Fruit fly (Drosophila melanogaster) whole organism, embryonic: Measurements from ENCODE around the gene CG8289.

Experiments used
- Atf-2 ChIP-seq: fragments of 200-800 bp; sonication (Bioruptor generic); optimal IDR thresholded peaks from 2 replicates; lab custom pipeline; 2016; ENCODE audit warnings: missing biosample characterization, missing genetic modification characterization
- B-H1 ChIP-seq: fragments of 200-800 bp; sonication (Bioruptor generic); IDR thresholded peaks from 3 replicates; pipeline ENCODE4 v1.3.6; 2022; ENCODE audit warnings: missing biosample characterization, missing genetic modification characterization
- CG10267 ChIP-seq: fragments of 200-800 bp; sonication (Bioruptor generic); optimal IDR thresholded peaks from 2 replicates; lab custom pipeline; 2018; ENCODE audit warnings: missing biosample characterization, mild to moderate bottlenecking, missing genetic modification characterization, moderate library complexity
- CG11085 ChIP-seq: fragments of 200-800 bp; sonication (Bioruptor generic); IDR thresholded peaks from 2 replicates; pipeline ENCODE4 v1.3.6; 2022; ENCODE audit warnings: missing biosample characterization, missing genetic modification characterization
- CG14050 ChIP-seq: fragments of 200-800 bp; sonication (Bioruptor generic); IDR thresholded peaks from 3 replicates; pipeline ENCODE4 v1.3.6; 2022; ENCODE audit warnings: missing biosample characterization, missing genetic modification characterization
- CG15073 ChIP-seq: fragments of 200-800 bp; sonication (Bioruptor generic); optimal IDR thresholded peaks from 2 replicates; lab custom pipeline; 2016; ENCODE audit warnings: missing biosample characterization, missing genetic modification characterization
- CG1603 ChIP-seq: fragments of 200-800 bp; sonication (Bioruptor generic); optimal IDR thresholded peaks from 2 replicates; lab custom pipeline; 2019; ENCODE audit warnings: missing biosample characterization, mild to moderate bottlenecking, missing genetic modification characterization, moderate library complexity
- CG17186 ChIP-seq: fragments of 200-800 bp; sonication (Bioruptor generic); optimal IDR thresholded peaks from 3 replicates; lab custom pipeline; 2017; ENCODE audit warnings: missing biosample characterization, missing genetic modification reagents, missing genetic modification characterization
- CG17829 ChIP-seq: fragments of 200-800 bp; optimal IDR thresholded peaks from 2 replicates; lab custom pipeline; 2019; ENCODE audit warnings: missing biosample characterization, mild to moderate bottlenecking, missing genetic modification characterization, moderate library complexity
- CG18262 ChIP-seq: fragments of 200-800 bp; optimal IDR thresholded peaks from 3 replicates; lab custom pipeline; 2019; ENCODE audit warnings: missing biosample characterization, mild to moderate bottlenecking, missing genetic modification characterization, moderate library complexity
- CG3281 ChIP-seq: fragments of 200-800 bp; sonication (Bioruptor generic); optimal IDR thresholded peaks from 3 replicates; lab custom pipeline; 2017; ENCODE audit warnings: missing biosample characterization, mild to moderate bottlenecking, missing genetic modification characterization
- CG34422 ChIP-seq: fragments of 200-800 bp; sonication (Bioruptor generic); IDR thresholded peaks from 3 replicates; pipeline ENCODE4 v1.3.6; 2022; ENCODE audit warnings: missing biosample characterization, missing genetic modification characterization
- CG43689 ChIP-seq: fragments of 200-800 bp; sonication (Bioruptor generic); IDR thresholded peaks from 2 replicates; pipeline ENCODE4 v1.3.6; 2022; ENCODE audit warnings: missing biosample characterization, missing genetic modification characterization
- CG4617 ChIP-seq: fragments of 200-800 bp; sonication (Bioruptor generic); optimal IDR thresholded peaks from 3 replicates; lab custom pipeline; 2016; ENCODE audit warnings: missing biosample characterization, missing genetic modification characterization, borderline replicate concordance
- CG5245 ChIP-seq: fragments of 200-800 bp; sonication (Bioruptor generic); optimal IDR thresholded peaks from 3 replicates; lab custom pipeline; 2016; ENCODE audit warnings: missing biosample characterization, missing genetic modification characterization
- CG8290 ChIP-seq, 3 experiments: fragments of 200-800 bp; sonication (Bioruptor generic); optimal IDR thresholded peaks; 2 replicates each; lab custom pipeline; 2016 to 2019; ENCODE audit warnings: missing biosample characterization in 3 of 3, missing genetic modification characterization in 3 of 3, mild to moderate bottlenecking in 2 of 3, moderate library complexity in 1 of 3
- CG8478 ChIP-seq: fragments of >200 bp; optimal IDR thresholded peaks from 2 replicates; lab custom pipeline; 2018
- CrebB ChIP-seq: fragments of 200-800 bp; sonication (Bioruptor generic); optimal IDR thresholded peaks from 3 replicates; lab custom pipeline; 2018; ENCODE audit warnings: missing biosample characterization, mild to moderate bottlenecking, missing genetic modification characterization
- Dbx ChIP-seq: fragments of 200-800 bp; sonication (Bioruptor generic); IDR thresholded peaks from 3 replicates; pipeline ENCODE4 v1.3.6; 2022; ENCODE audit warnings: missing biosample characterization, missing genetic modification characterization
- Dip2 ChIP-seq: fragments of 200-800 bp; sonication (Bioruptor generic); IDR thresholded peaks from 2 replicates; pipeline ENCODE4 v1.3.6; 2022; ENCODE audit warnings: missing biosample characterization, missing genetic modification characterization
- Ets65A ChIP-seq: fragments of 200-800 bp; sonication (Bioruptor generic); peaks from one replicate; lab custom pipeline; 2016; ENCODE audit warnings: missing biosample characterization, missing genetic modification characterization
- HHEX ChIP-seq: fragments of 200-800 bp; sonication (Bioruptor generic); optimal IDR thresholded peaks from 3 replicates; lab custom pipeline; 2017; ENCODE audit warnings: missing biosample characterization, mild to moderate bottlenecking, missing genetic modification characterization, missing genetic modification reagents
- HLH4C ChIP-seq: fragments of 200-800 bp; sonication (Bioruptor generic); IDR thresholded peaks from 3 replicates; pipeline ENCODE4 v1.3.6; 2022; ENCODE audit warnings: missing biosample characterization, missing genetic modification characterization; ENCODE audit not compliant: partially characterized antibody
- Max ChIP-seq: fragments of 200-800 bp; sonication (Bioruptor generic); optimal IDR thresholded peaks from 2 replicates; lab custom pipeline; 2016; ENCODE audit warnings: missing biosample characterization, mild to moderate bottlenecking, missing genetic modification characterization
- Neu2 ChIP-seq: fragments of 200-800 bp; sonication (Bioruptor generic); optimal IDR thresholded peaks from 3 replicates; lab custom pipeline; 2016; ENCODE audit warnings: missing biosample characterization, missing genetic modification characterization, borderline replicate concordance
- Opbp ChIP-seq: fragments of 200-800 bp; sonication (Bioruptor generic); IDR thresholded peaks from 3 replicates; pipeline ENCODE4 v1.3.6; 2022; ENCODE audit warnings: missing biosample characterization, missing genetic modification characterization; ENCODE audit not compliant: partially characterized antibody
- Ptx1 ChIP-seq: fragments of 200-800 bp; sonication (Bioruptor generic); IDR thresholded peaks from 2 replicates; pipeline ENCODE4 v1.3.6; 2022; ENCODE audit warnings: missing biosample characterization, missing genetic modification characterization
- Rfx ChIP-seq: fragments of 200-800 bp; sonication (Bioruptor generic); IDR thresholded peaks from 2 replicates; pipeline ENCODE4 v1.3.6; 2022; ENCODE audit warnings: missing biosample characterization, missing genetic modification characterization
- Scr ChIP-seq: fragments of 200-800 bp; sonication (Bioruptor generic); IDR thresholded peaks from 2 replicates; pipeline ENCODE4 v1.3.6; 2022; ENCODE audit warnings: missing biosample characterization, missing genetic modification characterization; ENCODE audit not compliant: partially characterized antibody
- ab ChIP-seq: fragments of 200-800 bp; sonication (Bioruptor generic); optimal IDR thresholded peaks from 2 replicates; lab custom pipeline; 2016; ENCODE audit warnings: missing biosample characterization, missing genetic modification characterization
- chinmo ChIP-seq: fragments of 200-800 bp; sonication (Bioruptor generic); IDR thresholded peaks from 4 replicates; pipeline ENCODE4 v1.3.6; 2022; ENCODE audit warnings: missing biosample characterization, missing genetic modification characterization; ENCODE audit not compliant: partially characterized antibody
- crp ChIP-seq, 2 experiments: fragments of 200-800 bp; sonication (Bioruptor generic); optimal IDR thresholded peaks; 2 replicates in 1 of 2; 3 replicates in 1 of 2; lab custom pipeline; 2017; ENCODE audit warnings: missing biosample characterization in 2 of 2, missing genetic modification characterization in 2 of 2, mild to moderate bottlenecking in 1 of 2, moderate library complexity in 1 of 2
- da ChIP-seq: fragments of 200-800 bp; sonication (Bioruptor generic); optimal IDR thresholded peaks from 2 replicates; lab custom pipeline; 2016; ENCODE audit warnings: missing biosample characterization, missing genetic modification characterization
- dmrt11E ChIP-seq: fragments of 200-800 bp; sonication (Bioruptor generic); optimal IDR thresholded peaks from 3 replicates; lab custom pipeline; 2018; ENCODE audit warnings: missing biosample characterization, mild to moderate bottlenecking, missing genetic modification characterization, moderate library complexity
- eyg ChIP-seq: fragments of 200-800 bp; sonication (Bioruptor generic); optimal IDR thresholded peaks from 3 replicates; lab custom pipeline; 2016; ENCODE audit warnings: missing biosample characterization, missing genetic modification characterization
- grn ChIP-seq: fragments of 200-800 bp; sonication (Bioruptor generic); optimal IDR thresholded peaks from 3 replicates; lab custom pipeline; 2017; ENCODE audit warnings: missing biosample characterization, missing genetic modification characterization
- hb ChIP-seq: fragments of 200-800 bp; sonication (Bioruptor generic); IDR thresholded peaks from 3 replicates; pipeline ENCODE4 v1.3.6; 2022; ENCODE audit warnings: missing biosample characterization, missing genetic modification characterization; ENCODE audit not compliant: partially characterized antibody
- jumu ChIP-seq: fragments of 200-800 bp; sonication (Bioruptor generic); optimal IDR thresholded peaks from 3 replicates; lab custom pipeline; 2016; ENCODE audit warnings: missing biosample characterization, missing genetic modification characterization
- lab ChIP-seq: fragments of 200-800 bp; sonication (Bioruptor generic); optimal IDR thresholded peaks from 3 replicates; lab custom pipeline; 2017; ENCODE audit warnings: missing biosample characterization, missing genetic modification characterization, mild to moderate bottlenecking, moderate library complexity, missing genetic modification reagents
- mld ChIP-seq: fragments of 200-800 bp; sonication (Bioruptor generic); IDR thresholded peaks from 3 replicates; pipeline ENCODE4 v1.3.6; 2022; ENCODE audit warnings: missing biosample characterization, missing genetic modification characterization; ENCODE audit not compliant: partially characterized antibody
- oc ChIP-seq: fragments of 200-800 bp; sonication (Bioruptor generic); optimal IDR thresholded peaks from 2 replicates; lab custom pipeline; 2018; ENCODE audit warnings: missing biosample characterization, mild to moderate bottlenecking, missing genetic modification characterization, moderate library complexity
- pfk ChIP-seq: fragments of 200-800 bp; sonication (Bioruptor generic); optimal IDR thresholded peaks from 2 replicates; lab custom pipeline; 2018; ENCODE audit warnings: missing biosample characterization, mild to moderate bottlenecking, missing genetic modification characterization, moderate library complexity
- pnt ChIP-seq: fragments of 200-800 bp; sonication (Bioruptor generic); optimal IDR thresholded peaks from 3 replicates; lab custom pipeline; 2016; ENCODE audit warnings: missing biosample characterization, missing genetic modification characterization
- stwl ChIP-seq: fragments of 200-800 bp; sonication (Bioruptor generic); optimal IDR thresholded peaks from 3 replicates; lab custom pipeline; 2018; ENCODE audit warnings: missing biosample characterization, mild to moderate bottlenecking, missing genetic modification characterization, moderate library complexity
- tna ChIP-seq: fragments of 200-800 bp; sonication (Bioruptor generic); IDR thresholded peaks from 2 replicates; pipeline ENCODE4 v1.3.6; 2022; ENCODE audit warnings: missing biosample characterization, missing genetic modification characterization; ENCODE audit not compliant: partially characterized antibody
- toy ChIP-seq: fragments of 200-800 bp; sonication (Bioruptor generic); IDR thresholded peaks from 2 replicates; pipeline ENCODE4 v1.3.6; 2022; ENCODE audit warnings: missing biosample characterization, missing genetic modification characterization
- ttk ChIP-seq: fragments of 200-800 bp; sonication (Bioruptor generic); IDR thresholded peaks from 2 replicates; pipeline ENCODE4 v2.1.2; 2022; ENCODE audit warnings: missing biosample characterization, missing genetic modification characterization
- zen2 ChIP-seq: fragments of 200-800 bp; sonication (Bioruptor generic); IDR thresholded peaks from 3 replicates; pipeline ENCODE4 v1.3.6; 2022; ENCODE audit warnings: missing biosample characterization, missing genetic modification characterization; ENCODE audit not compliant: partially characterized antibody

The CG8289 gene

dm6 chrX:17599330-17599729 lies 36.5 kb downstream of the CG8289 start, which contains the start of gene X11L (continued):
- TF ChIP-seq zen2 (GFP tag; lab: Robert Waterston, UW) (peak; percentile 87), Scr (GFP tag; lab: Robert Waterston, UW) (peak; percentile 89), CG11085 (GFP tag; lab: Robert Waterston, UW) (peak; percentile 44; the same call in 1 of the 2 replicates), CG17186 (GFP tag; lab: Kevin White, UChicago) (peak; percentile 73), Atf-2 (peak; percentile 23), Ets65A (GFP tag; lab: Kevin White, UChicago) (peak; percentile 98), grn (GFP tag; lab: Kevin White, UChicago) (no peak), Dip2 (GFP tag; lab: Robert Waterston, UW) (no peak), CG3281 (peak; percentile 30), CG14050 (GFP tag; lab: Robert Waterston, UW) (peak; percentile 48; the same call in 2 of the 3 replicates), Dbx (GFP tag; lab: Robert Waterston, UW) (peak; percentile 58; the same call in 2 of the 3 replicates), Ptx1 (GFP tag; lab: Robert Waterston, UW) (peak; percentile 67), jumu (GFP tag; lab: Kevin White, UChicago) (peak; percentile 76), crp (GFP tag; optimal IDR thresholded peaks at IDR 0.05; lab: Kevin White, UChicago) (peak in 1 of 2 experiments; percentile 34), CG17829 (tag; lab: Kevin White, UChicago) (peak; percentile 62), oc (no peak), HLH4C (GFP tag; lab: Robert Waterston, UW) (peak; percentile 90), CG18262 (tag; lab: Kevin White, UChicago) (peak; percentile 50), tna (peak; percentile 87), CG5245 (GFP tag; lab: Kevin White, UChicago) (peak; percentile 66), CG8478 (no peak), CG4617 (GFP tag; lab: Kevin White, UChicago) (peak; percentile 71), CG1603 (peak; percentile 86), ab (GFP tag; lab: Kevin White, UChicago) (peak; percentile 39), mld (GFP tag; lab: Robert Waterston, UW) (peak; percentile 75; the same call in 1 of the 3 replicates), da (no peak), CG43689 (GFP tag; lab: Robert Waterston, UW) (0 out of 2 replicates have a peak, but pooled peaks have one; percentile 43), eyg (GFP tag; lab: Kevin White, UChicago) (peak; percentile 24), toy (GFP tag; lab: Robert Waterston, UW) (no peak), CrebB (tag; lab: Kevin White, UChicago) (peak; percentile 44), chinmo (peak; percentile 84; the same call in 3 of the 4 replicates), Max (GFP tag; lab: Kevin White, UChicago) (peak; percentile 34), Opbp (GFP tag; lab: Robert Waterston, UW) (peak; percentile 91), Rfx (GFP tag; lab: Robert Waterston, UW) (peak; percentile 84), ttk (GFP tag; lab: Robert Waterston, UW) (0 out of 2 replicates have a peak, but pooled peaks have one; percentile 27), stwl (tag; lab: Kevin White, UChicago) (peak; percentile 90), lab (GFP tag; lab: Kevin White, UChicago) (no peak), Neu2 (GFP tag; lab: Kevin White, UChicago) (no peak), hb (GFP tag; lab: Robert Waterston, UW) (peak; percentile 85), pfk (GFP tag; lab: Kevin White, UChicago) (no peak), CG8290 (GFP tag; optimal IDR thresholded peaks at IDR 0.05; lab: Kevin White, UChicago) (peak; percentile 54), CG8290 (tag; optimal IDR thresholded peaks at IDR 0.05; lab: Kevin White, UChicago) (peak; percentile 11 to 90), pnt (GFP tag; lab: Kevin White, UChicago) (peak; percentile 66), B-H1 (GFP tag; lab: Robert Waterston, UW) (peak; percentile 27; the same call in 2 of the 3 replicates), CG10267 (tag; lab: Kevin White, UChicago) (peak; percentile 95), HHEX (peak; percentile 66), CG15073 (GFP tag; lab: Kevin White, UChicago) (no peak), CG34422 (GFP tag; lab: Robert Waterston, UW) (peak; percentile 62; the same call in 1 of the 3 replicates), dmrt11E (tag; lab: Kevin White, UChicago) (peak; percentile 49)
